Fruit fly (Drosophila melanogaster) whole organism, embryonic: ENCODE measurements around the gene Rnf146.

Source experiments
- Antp ChIP-seq: fragments of 200-800 bp; sonication (Bioruptor generic); optimal IDR thresholded peaks from 3 replicates; lab custom pipeline; 2016; ENCODE audit warnings: missing biosample characterization, missing genetic modification characterization
- Blimp-1 ChIP-seq: fragments of 200-800 bp; sonication (Bioruptor generic); optimal IDR thresholded peaks from 3 replicates; lab custom pipeline; 2018; ENCODE audit warnings: missing biosample characterization, missing genetic modification characterization, mild to moderate bottlenecking, moderate library complexity, missing genetic modification reagents
- Bteb2 ChIP-seq: fragments of 200-800 bp; sonication (Bioruptor generic); optimal IDR thresholded peaks from 2 replicates; lab custom pipeline; 2016; ENCODE audit warnings: missing biosample characterization, missing genetic modification characterization
- CG10654 ChIP-seq: fragments of 200-800 bp; sonication (Bioruptor generic); optimal IDR thresholded peaks from 2 replicates; lab custom pipeline; 2016; ENCODE audit warnings: missing biosample characterization, missing genetic modification characterization
- CG11504 ChIP-seq: fragments of 200-800 bp; sonication (Bioruptor generic); optimal IDR thresholded peaks from 3 replicates; lab custom pipeline; 2019; ENCODE audit warnings: missing biosample characterization, mild to moderate bottlenecking, missing genetic modification characterization, moderate library complexity
- CG11560 ChIP-seq: fragments of 200-800 bp; sonication (Bioruptor generic); IDR thresholded peaks from 3 replicates; pipeline ENCODE4 v1.3.6; 2022; ENCODE audit warnings: missing biosample characterization, missing genetic modification characterization
- CG11723 ChIP-seq: fragments of 200-800 bp; sonication (Bioruptor generic); optimal IDR thresholded peaks from 2 replicates; lab custom pipeline; 2017; ENCODE audit warnings: missing biosample characterization, mild to moderate bottlenecking, missing genetic modification characterization
- CG1233 ChIP-seq: fragments of 200-800 bp; sonication (Bioruptor generic); optimal IDR thresholded peaks from 4 replicates; lab custom pipeline; 2018; ENCODE audit warnings: missing biosample characterization, mild to moderate bottlenecking, missing genetic modification characterization
- CG15514 ChIP-seq: fragments of 200-800 bp; sonication (Bioruptor generic); optimal IDR thresholded peaks from 3 replicates; lab custom pipeline; 2017; ENCODE audit warnings: missing biosample characterization, missing genetic modification characterization, mild to moderate bottlenecking, moderate library complexity, missing genetic modification reagents
- CG15601 ChIP-seq: fragments of 200-800 bp; sonication (Bioruptor generic); optimal IDR thresholded peaks from 3 replicates; lab custom pipeline; 2019; ENCODE audit warnings: missing biosample characterization, mild to moderate bottlenecking, missing genetic modification characterization, moderate library complexity
- CG1602 ChIP-seq: fragments of 200-800 bp; sonication (Bioruptor generic); optimal IDR thresholded peaks from 3 replicates; lab custom pipeline; 2016; ENCODE audit warnings: missing biosample characterization, missing genetic modification characterization
- CG16813 ChIP-seq: fragments of 200-800 bp; sonication (Bioruptor generic); IDR thresholded peaks from 3 replicates; pipeline ENCODE4 v1.3.6; 2022; ENCODE audit warnings: missing biosample characterization, missing genetic modification characterization; ENCODE audit not compliant: partially characterized antibody
- CG16863 ChIP-seq: fragments of 200-800 bp; sonication (Bioruptor generic); optimal IDR thresholded peaks from 3 replicates; lab custom pipeline; 2016; ENCODE audit warnings: missing biosample characterization, missing genetic modification characterization
- CG17829 ChIP-seq: fragments of 200-800 bp; optimal IDR thresholded peaks from 2 replicates; lab custom pipeline; 2019; ENCODE audit warnings: missing biosample characterization, mild to moderate bottlenecking, missing genetic modification characterization, moderate library complexity
- CG18011 ChIP-seq: fragments of 200-800 bp; sonication (Bioruptor generic); optimal IDR thresholded peaks from 2 replicates; lab custom pipeline; 2017; ENCODE audit warnings: missing biosample characterization, missing genetic modification characterization, mild to moderate bottlenecking, moderate library complexity, missing genotype
- CG2712 ChIP-seq: fragments of 200-800 bp; optimal IDR thresholded peaks from 3 replicates; lab custom pipeline; 2019; ENCODE audit warnings: missing biosample characterization, mild to moderate bottlenecking, missing genetic modification characterization, moderate library complexity
- CG30403 ChIP-seq: fragments of 200-800 bp; sonication (Bioruptor generic); optimal IDR thresholded peaks from 3 replicates; lab custom pipeline; 2016; ENCODE audit warnings: missing biosample characterization, missing genetic modification characterization
- CG31224 ChIP-seq: fragments of 200-800 bp; sonication (Bioruptor generic); IDR thresholded peaks from 2 replicates; pipeline ENCODE4 v1.3.6; 2022; ENCODE audit warnings: missing biosample characterization, missing genetic modification characterization
- CG31441 ChIP-seq: fragments of 200-800 bp; sonication (Bioruptor generic); IDR thresholded peaks from 2 replicates; pipeline ENCODE4 v1.3.6; 2022; ENCODE audit warnings: missing biosample characterization, missing genetic modification characterization
- CG3281 ChIP-seq: fragments of 200-800 bp; sonication (Bioruptor generic); optimal IDR thresholded peaks from 3 replicates; lab custom pipeline; 2017; ENCODE audit warnings: missing biosample characterization, mild to moderate bottlenecking, missing genetic modification characterization
- CG33557 ChIP-seq: fragments of 200-800 bp; sonication (Bioruptor generic); optimal IDR thresholded peaks from 2 replicates; lab custom pipeline; 2019; ENCODE audit warnings: missing biosample characterization, mild to moderate bottlenecking, missing genetic modification characterization, moderate library complexity
- CG3726 ChIP-seq: fragments of 200-800 bp; sonication (Bioruptor generic); IDR thresholded peaks from 3 replicates; pipeline ENCODE4, ENCODE4 v1.3.6; 2022; ENCODE audit warnings: missing biosample characterization, missing genetic modification characterization
- CG6272 ChIP-seq: fragments of 200-800 bp; sonication (Bioruptor generic); IDR thresholded peaks from 2 replicates; pipeline ENCODE4 v1.3.6; 2022; ENCODE audit warnings: missing biosample characterization, missing genetic modification characterization
- CG6813 ChIP-seq: fragments of 200-800 bp; sonication (Bioruptor generic); optimal IDR thresholded peaks from 2 replicates; lab custom pipeline; 2017; ENCODE audit warnings: missing biosample characterization, missing genetic modification characterization, mild to moderate bottlenecking, moderate library complexity, missing genetic modification reagents
- CG9727 ChIP-seq: fragments of 200-800 bp; sonication (Bioruptor generic); optimal IDR thresholded peaks from 3 replicates; lab custom pipeline; 2017; ENCODE audit warnings: missing biosample characterization, mild to moderate bottlenecking, missing genetic modification characterization
- CG9797 ChIP-seq: fragments of 200-800 bp; sonication (Bioruptor generic); optimal IDR thresholded peaks from 3 replicates; lab custom pipeline; 2018; ENCODE audit warnings: missing biosample characterization, mild to moderate bottlenecking, missing genetic modification characterization
- CG9932 ChIP-seq: fragments of 200-800 bp; sonication (Bioruptor generic); IDR thresholded peaks from 2 replicates; pipeline ENCODE4 v1.3.6; 2022; ENCODE audit warnings: missing biosample characterization, missing genetic modification characterization
- Deaf1 ChIP-seq: fragments of 200-800 bp; optimal IDR thresholded peaks from 3 replicates; lab custom pipeline; 2019; ENCODE audit warnings: missing biosample characterization, mild to moderate bottlenecking, missing genetic modification characterization, moderate library complexity
- Doc3 ChIP-seq: fragments of 200-800 bp; sonication (Bioruptor generic); IDR thresholded peaks from 3 replicates; pipeline ENCODE4 v1.3.6; 2022; ENCODE audit warnings: missing biosample characterization, missing genetic modification characterization; ENCODE audit not compliant: partially characterized antibody
- Drgx ChIP-seq: fragments of 200-800 bp; sonication (Bioruptor generic); IDR thresholded peaks from 2 replicates; pipeline ENCODE4 v1.3.6; 2022; ENCODE audit warnings: missing biosample characterization, missing genetic modification characterization
- Fer3 ChIP-seq: fragments of 200-800 bp; sonication (Bioruptor generic); optimal IDR thresholded peaks from 2 replicates; lab custom pipeline; 2018; ENCODE audit warnings: missing biosample characterization, mild to moderate bottlenecking, missing genetic modification characterization, moderate library complexity
- HLH3B ChIP-seq: fragments of 200-800 bp; sonication (Bioruptor generic); IDR thresholded peaks from 2 replicates; pipeline ENCODE4 v1.3.6; 2022; ENCODE audit warnings: missing biosample characterization, missing genetic modification characterization
- Hmx ChIP-seq: fragments of 200-800 bp; sonication (Bioruptor generic); optimal IDR thresholded peaks from 2 replicates; lab custom pipeline; 2016; ENCODE audit warnings: missing biosample characterization, missing genetic modification characterization
- Meics ChIP-seq: fragments of 200-800 bp; sonication (Bioruptor generic); optimal IDR thresholded peaks from 2 replicates; lab custom pipeline; 2017; ENCODE audit warnings: missing biosample characterization, mild to moderate bottlenecking, missing genetic modification characterization
- Mes4 ChIP-seq: fragments of 200-800 bp; sonication (Bioruptor generic); optimal IDR thresholded peaks from 2 replicates; lab custom pipeline; 2016; ENCODE audit warnings: missing biosample characterization, missing genetic modification characterization
- NfI ChIP-seq: fragments of 200-800 bp; sonication (Bioruptor generic); optimal IDR thresholded peaks from 3 replicates; lab custom pipeline; 2018; ENCODE audit warnings: missing biosample characterization, mild to moderate bottlenecking, missing genetic modification characterization, moderate library complexity
- Ravus ChIP-seq: fragments of 200-800 bp; sonication (Bioruptor generic); IDR thresholded peaks from 2 replicates; pipeline ENCODE4 v1.3.6; 2022; ENCODE audit warnings: missing biosample characterization, missing genetic modification characterization
- Sox102F ChIP-seq: fragments of 200-800 bp; sonication (Bioruptor generic); optimal IDR thresholded peaks from 2 replicates; lab custom pipeline; 2018; ENCODE audit warnings: missing biosample characterization, mild to moderate bottlenecking, missing genetic modification characterization, moderate library complexity
- abd-A ChIP-seq: fragments of 200-800 bp; sonication (Bioruptor generic); optimal IDR thresholded peaks from 3 replicates; lab custom pipeline; 2019; ENCODE audit warnings: missing biosample characterization, mild to moderate bottlenecking, missing genetic modification characterization, moderate library complexity
- ap ChIP-seq: fragments of 200-800 bp; sonication (Bioruptor generic); IDR thresholded peaks from 2 replicates; pipeline ENCODE4 v1.3.6; 2022; ENCODE audit warnings: missing biosample characterization, missing genetic modification characterization
- bsh ChIP-seq, 2 experiments: fragments of 200-800 bp; sonication (Bioruptor generic); optimal IDR thresholded peaks; 2 replicates each; lab custom pipeline; 2017 to 2018; ENCODE audit warnings: mild to moderate bottlenecking in 2 of 2, missing biosample characterization in 2 of 2, missing genetic modification characterization in 2 of 2, moderate library complexity in 1 of 2
- dpn ChIP-seq, 2 experiments: fragments of 200-800 bp; sonication (Bioruptor generic); optimal IDR thresholded peaks; 3 replicates each; lab custom pipeline; 2016; ENCODE audit warnings: missing biosample characterization in 2 of 2, missing genetic modification characterization in 2 of 2
- eve ChIP-seq, 2 experiments: fragments of >200 bp; optimal IDR thresholded peaks; 2 replicates each; lab custom pipeline; 2017; ENCODE audit warnings: missing biosample characterization in 2 of 2, missing genetic modification characterization in 2 of 2
- ken ChIP-seq: fragments of 200-800 bp; sonication (Bioruptor generic); IDR thresholded peaks from 3 replicates; pipeline ENCODE4 v1.3.6; 2022; ENCODE audit warnings: missing biosample characterization, missing genetic modification characterization
- mam ChIP-seq: fragments of 200-800 bp; sonication (Bioruptor generic); optimal IDR thresholded peaks from 3 replicates; lab custom pipeline; 2016; ENCODE audit warnings: missing biosample characterization, missing genetic modification characterization
- pita ChIP-seq: fragments of 200-800 bp; sonication (Bioruptor generic); optimal IDR thresholded peaks from 2 replicates; lab custom pipeline; 2017; ENCODE audit warnings: missing biosample characterization, mild to moderate bottlenecking, missing genetic modification characterization
- pnt ChIP-seq: fragments of 200-800 bp; sonication (Bioruptor generic); optimal IDR thresholded peaks from 3 replicates; lab custom pipeline; 2016; ENCODE audit warnings: missing biosample characterization, missing genetic modification characterization
- schlank ChIP-seq: fragments of 200-800 bp; sonication (Bioruptor generic); optimal IDR thresholded peaks from 2 replicates; lab custom pipeline; 2018; ENCODE audit warnings: missing biosample characterization, mild to moderate bottlenecking, missing genetic modification characterization
- ssp ChIP-seq: fragments of 200-800 bp; sonication (Bioruptor generic); IDR thresholded peaks from 2 replicates; pipeline ENCODE4 v1.3.6; 2022; ENCODE audit warnings: missing biosample characterization, missing genetic modification characterization
- tin ChIP-seq: fragments of 200-800 bp; sonication (Bioruptor generic); optimal IDR thresholded peaks from 3 replicates; lab custom pipeline; 2016; ENCODE audit warnings: missing biosample characterization, missing genetic modification characterization
- vvl ChIP-seq: fragments of 200-800 bp; sonication (Bioruptor generic); IDR thresholded peaks from 2 replicates; pipeline ENCODE4 v1.3.6; 2022; ENCODE audit warnings: missing biosample characterization, missing genetic modification characterization
- wek ChIP-seq: fragments of 200-800 bp; sonication (Bioruptor generic); optimal IDR thresholded peaks from 3 replicates; lab custom pipeline; 2018; ENCODE audit warnings: missing biosample characterization, mild to moderate bottlenecking, missing genetic modification characterization, moderate library complexity

The Rnf146 gene

dm6 chr3L:19670492-19670891 is 27.9 kb upstream of the Rnf146 start (continued):
- TF ChIP-seq pita (GFP tag; lab: Kevin White, UChicago) (no peak), Doc3 (no peak), CG15601 (tag; lab: Kevin White, UChicago) (peak; percentile 35), ken (GFP tag; lab: Robert Waterston, UW) (no peak), CG31441 (GFP tag; lab: Robert Waterston, UW) (peak; percentile 50), ap (GFP tag; lab: Robert Waterston, UW) (no peak), Antp (GFP tag; lab: Kevin White, UChicago) (no peak), Meics (GFP tag; lab: Kevin White, UChicago) (no peak), pnt (GFP tag; lab: Kevin White, UChicago) (no peak), Drgx (GFP tag; lab: Robert Waterston, UW) (no peak), dpn (GFP tag; optimal IDR thresholded peaks at IDR 0.05; lab: Kevin White, UChicago) (no peak), mam (GFP tag; lab: Kevin White, UChicago) (no peak), CG9797 (GFP tag; lab: Kevin White, UChicago) (no peak), CG6272 (no peak), CG18011 (GFP tag; lab: Kevin White, UChicago) (no peak), Fer3 (no peak), Mes4 (GFP tag; lab: Kevin White, UChicago) (no peak), CG2712 (tag; lab: Kevin White, UChicago) (peak; percentile 70), CG3281 (GFP tag; lab: Kevin White, UChicago) (no peak), CG16813 (GFP tag; lab: Robert Waterston, UW) (no peak), CG6813 (GFP tag; lab: Kevin White, UChicago) (no peak), CG15514 (GFP tag; lab: Kevin White, UChicago) (no peak), CG31224 (GFP tag; lab: Robert Waterston, UW) (no peak), CG30403 (peak; percentile 23), tin (peak; percentile 44), Ravus (GFP tag; lab: Robert Waterston, UW) (no peak), eve (GFP tag; optimal IDR thresholded peaks at IDR 0.05; lab: Kevin White, UChicago) (no peak), CG3726 (no peak), CG9727 (GFP tag; lab: Kevin White, UChicago) (no peak), Sox102F (peak; percentile 60), ssp (no peak), CG1602 (GFP tag; lab: Kevin White, UChicago) (no peak), bsh (GFP tag; optimal IDR thresholded peaks at IDR 0.05; lab: Kevin White, UChicago) (peak in 1 of 2 experiments; percentile 75), vvl (peak; percentile 42), CG11560 (tag; lab: Robert Waterston, UW) (no peak), CG9932 (GFP tag; lab: Robert Waterston, UW) (no peak), CG10654 (GFP tag; lab: Kevin White, UChicago) (no peak), CG11723 (no peak), abd-A (tag; lab: Kevin White, UChicago) (no peak), Hmx (GFP tag; lab: Kevin White, UChicago) (no peak), wek (GFP tag; lab: Kevin White, UChicago) (no peak), Blimp-1 (GFP tag; lab: Kevin White, UChicago) (peak; percentile 68), schlank (tag; lab: Kevin White, UChicago) (no peak), Deaf1 (tag; lab: Kevin White, UChicago) (no peak), CG16863 (GFP tag; lab: Kevin White, UChicago) (no peak), CG11504 (tag; lab: Kevin White, UChicago) (peak; percentile 60), CG17829 (tag; lab: Kevin White, UChicago) (peak; percentile 49), NfI (no peak), HLH3B (peak; percentile 63), CG33557 (GFP tag; lab: Kevin White, UChicago) (no peak), Bteb2 (GFP tag; lab: Kevin White, UChicago) (no peak), CG1233 (GFP tag; lab: Kevin White, UChicago) (no peak)
